Worm (Caenorhabditis elegans) whole organism, L3 larva: Measurements from ENCODE around the gene acr-7.

ENCODE experiments used
- ZK546.5 ChIP-seq: sonication (generic microtip); optimal IDR thresholded peaks from 2 replicates; lab custom pipeline; 2017; ENCODE audit warnings: missing biosample characterization, missing genetic modification characterization
- ceh-82 ChIP-seq: fragments of 150-350 bp; optimal IDR thresholded peaks from 2 replicates; lab custom pipeline; 2014; ENCODE audit warnings: missing biosample characterization, missing genetic modification characterization
- fos-1 ChIP-seq: fragments of 150-350 bp; optimal IDR thresholded peaks from 2 replicates; lab custom pipeline; 2014; ENCODE audit warnings: missing biosample characterization, missing genetic modification characterization
- lin-39 ChIP-seq: fragments of 150-350 bp; optimal IDR thresholded peaks from 2 replicates; lab custom pipeline; 2018; ENCODE audit warnings: missing biosample characterization, missing genetic modification reagents, missing genetic modification characterization
- sea-2 ChIP-seq: fragments of 150-350 bp; sonication (generic microtip); optimal IDR thresholded peaks from 4 replicates; lab custom pipeline; 2014; ENCODE audit warnings: missing biosample characterization, missing genetic modification reagents, missing genetic modification characterization
- unc-62 ChIP-seq: fragments of 150-350 bp; sonication (generic microtip); optimal IDR thresholded peaks from 4 replicates; lab custom pipeline; 2014; ENCODE audit warnings: missing biosample characterization, missing genetic modification reagents, missing genetic modification characterization
- ztf-11 ChIP-seq: fragments of 150-350 bp; optimal IDR thresholded peaks from 2 replicates; lab custom pipeline; 2014; ENCODE audit warnings: missing biosample characterization, missing genetic modification characterization

DNA sequence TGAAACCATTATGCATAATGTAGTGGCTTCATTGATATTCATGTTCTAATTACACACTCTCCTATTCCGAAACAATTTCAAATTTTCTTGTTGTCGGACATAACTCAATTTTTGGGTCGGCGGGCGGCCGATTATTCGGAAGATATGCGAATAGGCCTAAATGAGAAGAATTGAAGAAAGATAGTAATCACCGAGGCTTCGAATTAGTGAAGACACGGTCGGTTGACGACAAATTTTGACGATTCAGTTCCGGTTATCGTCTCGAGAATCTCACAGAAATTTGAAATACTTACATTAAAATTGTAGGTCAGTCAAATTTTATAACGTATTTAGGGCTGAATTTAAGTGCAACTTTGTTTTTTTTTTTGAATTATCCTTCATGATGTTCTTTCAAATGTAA lies 46.4 kb downstream of the acr-7 start:
- TF ChIP-seq unc-62 (GFP tag; lab: Kevin White, UChicago) (no peak), lin-39 (tag; lab: Kevin White, UChicago) (no peak), ceh-82 (tag; lab: Kevin White, UChicago) (no peak), ztf-11 (tag; lab: Kevin White, UChicago) (no peak), sea-2 (GFP tag; lab: Kevin White, UChicago) (no peak), ZK546.5 (tag; lab: Kevin White, UChicago) (no peak), fos-1 (tag; lab: Kevin White, UChicago) (no peak)
